7 worm cellular contexts compared by ENCODE assay signal in genomic region chrII:9315692-9316091, ce11.
TF ChIP-seq lines count a peak whose summit lies in the region.

No protein-coding gene starts in this region.

TF ChIP-seq in whole organism, L1 larva, 84 proteins besides CTCF, POLR2A, EP300 and RAD21:
- TF ChIP-seq nhr-71 (tag; optimal IDR thresholded peaks at IDR 0.05; lab: Kevin White, UChicago), result peak; percentile 28
- no peak for TF ChIP-seq zag-1 (tag; optimal IDR thresholded peaks at IDR 0.05; lab: Kevin White, UChicago)
- no peak for TF ChIP-seq efl-1 (optimal IDR thresholded peaks at IDR 0.05; lab: Kevin White, UChicago)
- peak in 1 of 2 experiments; percentile 92 for TF ChIP-seq efl-1 (GFP tag; optimal IDR thresholded peaks at IDR 0.05 in 1 of 2; lab: Kevin White, UChicago)
- peak; percentile 77 for TF ChIP-seq lin-14 (GFP tag; optimal IDR thresholded peaks at IDR 0.05; lab: Kevin White, UChicago)
- peak in 1 of 2 experiments; percentile 26 for TF ChIP-seq lsy-2 (tag; optimal IDR thresholded peaks at IDR 0.05; lab: Kevin White, UChicago)
- TF ChIP-seq rnt-1 (tag; optimal IDR thresholded peaks at IDR 0.05; lab: Kevin White, UChicago), result peak; percentile 49

TF ChIP-seq in whole organism, L2 larva, 48 proteins besides CTCF, POLR2A, EP300 and RAD21:
- peak; percentile 33 for TF ChIP-seq nhr-129 (tag; optimal IDR thresholded peaks at IDR 0.05; lab: Kevin White, UChicago)
- no peak for TF ChIP-seq unc-55 (GFP tag; optimal IDR thresholded peaks at IDR 0.05; lab: Kevin White, UChicago)
- TF ChIP-seq lin-39 (tag; optimal IDR thresholded peaks at IDR 0.05; lab: Kevin White, UChicago), result no peak
- peak; percentile 37 for TF ChIP-seq C34F6.9 (tag; optimal IDR thresholded peaks at IDR 0.05; lab: Kevin White, UChicago)
- TF ChIP-seq nhr-77 (tag; optimal IDR thresholded peaks at IDR 0.05; lab: Kevin White, UChicago), result no peak
- TF ChIP-seq nhr-12 (tag; optimal IDR thresholded peaks at IDR 0.05; lab: Kevin White, UChicago), result no peak
TF ChIP-seq in whole organism, L2 larva: peak in this region for 2.

TF ChIP-seq in whole organism, L3 larva, 47 proteins besides CTCF, POLR2A, EP300 and RAD21:
- TF ChIP-seq nhr-77 (tag; optimal IDR thresholded peaks at IDR 0.05; lab: Kevin White, UChicago) (no peak), nfya-1 (tag; optimal IDR thresholded peaks at IDR 0.05; lab: Kevin White, UChicago; ENCODE audit: insufficient read depth) (peak; percentile 1), sea-2 (GFP tag; optimal IDR thresholded peaks at IDR 0.05; lab: Kevin White, UChicago) (no peak), unc-62 (GFP tag; optimal IDR thresholded peaks at IDR 0.05; lab: Kevin White, UChicago) (peak; percentile 59)

TF ChIP-seq in whole organism, L4 larva, 104 proteins besides CTCF, POLR2A, EP300 and RAD21:
- TF ChIP-seq lin-1 (GFP tag; IDR thresholded peaks at IDR 0.05; lab: Robert Waterston, UW) (no peak), gei-8 (GFP tag; optimal IDR thresholded peaks at IDR 0.05; lab: Kevin White, UChicago) (no peak), mes-2 (tag; optimal IDR thresholded peaks at IDR 0.05; lab: Kevin White, UChicago; ENCODE audit: poor library complexity, severe bottlenecking) (no peak), ces-1 (GFP tag; optimal IDR thresholded peaks at IDR 0.05; lab: Kevin White, UChicago) (no peak), unc-62 (GFP tag; optimal IDR thresholded peaks at IDR 0.05 in 1 of 2; lab: Kevin White, UChicago) (peak in 1 of 2 experiments; percentile 97), unc-62 (tag; optimal IDR thresholded peaks at IDR 0.05; lab: Kevin White, UChicago) (no peak), hlh-30 (tag; optimal IDR thresholded peaks at IDR 0.05; lab: Kevin White, UChicago; ENCODE audit: insufficient read depth) (peak; percentile 6), daf-16 (GFP tag; optimal IDR thresholded peaks at IDR 0.05; lab: Kevin White, UChicago) (no peak), daf-16 (tag; optimal IDR thresholded peaks at IDR 0.05; lab: Kevin White, UChicago) (no peak), Y48G9A.11 (GFP tag; IDR thresholded peaks at IDR 0.05; lab: Robert Waterston, UW) (no peak), ztf-7 (tag; optimal IDR thresholded peaks at IDR 0.05; lab: Kevin White, UChicago) (no peak), madf-5 (GFP tag; IDR thresholded peaks at IDR 0.05; lab: Robert Waterston, UW) (no peak), Y5F2A.4 (GFP tag; optimal IDR thresholded peaks at IDR 0.05; lab: Kevin White, UChicago) (no peak), lin-15B (tag; optimal IDR thresholded peaks at IDR 0.05; lab: Kevin White, UChicago) (no peak), egl-27 (tag; optimal IDR thresholded peaks at IDR 0.05; lab: Kevin White, UChicago) (no peak), zip-11 (GFP tag; IDR thresholded peaks at IDR 0.05; lab: Robert Waterston, UW) (no peak), daf-8 (GFP tag; IDR thresholded peaks at IDR 0.05; lab: Robert Waterston, UW) (no peak)

TF ChIP-seq in whole organism, late embryonic, 69 proteins besides CTCF, POLR2A, EP300 and RAD21:
- TF ChIP-seq unc-55 (GFP tag; optimal IDR thresholded peaks at IDR 0.05; lab: Kevin White, UChicago) (peak; percentile 99), unc-42 (tag; optimal IDR thresholded peaks at IDR 0.05; lab: Kevin White, UChicago) (peak; percentile 44), ceh-2 (tag; optimal IDR thresholded peaks at IDR 0.05; lab: Kevin White, UChicago) (no peak)

TF ChIP-seq in whole organism, mixed stage, embryonic, 35 proteins besides CTCF, POLR2A, EP300 and RAD21:
- TF ChIP-seq bed-3 (GFP tag; optimal IDR thresholded peaks at IDR 0.05; lab: Kevin White, UChicago) (no peak), unc-62 (GFP tag; optimal IDR thresholded peaks at IDR 0.05; lab: Kevin White, UChicago) (peak; percentile 91), ztf-11 (tag; optimal IDR thresholded peaks at IDR 0.05; lab: Kevin White, UChicago) (no peak), ces-1 (GFP tag; optimal IDR thresholded peaks at IDR 0.05; lab: Kevin White, UChicago) (peak; percentile 57), ceh-43 (GFP tag; optimal IDR thresholded peaks at IDR 0.05; lab: Kevin White, UChicago) (no peak)

TF ChIP-seq in whole organism, young adult, 124 proteins besides CTCF, POLR2A, EP300 and RAD21:
- peak; percentile 21; the same call in 1 of the 2 replicates for TF ChIP-seq hmg-1.2 (GFP tag; IDR thresholded peaks at IDR 0.05; lab: Robert Waterston, UW)
- TF ChIP-seq F37B4.10 (GFP tag; IDR thresholded peaks at IDR 0.05; lab: Robert Waterston, UW), result no peak
- no peak for TF ChIP-seq lin-54 (GFP tag; optimal IDR thresholded peaks at IDR 0.05; lab: Kevin White, UChicago)
